Fruit fly (Drosophila melanogaster) whole organism, embryonic: ENCODE measurements around the gene CG15696.

ENCODE experiments used
- CG10321 ChIP-seq: fragments of 200-800 bp; sonication (Bioruptor generic); IDR thresholded peaks from 2 replicates; pipeline ENCODE4 v1.3.6; 2022; ENCODE audit warnings: missing biosample characterization, missing genetic modification characterization
- CG11695 ChIP-seq: fragments of 200-800 bp; sonication (Bioruptor generic); IDR thresholded peaks from 3 replicates; pipeline ENCODE4 v1.3.6; 2022; ENCODE audit warnings: missing biosample characterization, missing genetic modification characterization
- CG12236 ChIP-seq: fragments of 200-800 bp; sonication (Bioruptor generic); optimal IDR thresholded peaks from 2 replicates; lab custom pipeline; 2016; ENCODE audit warnings: missing biosample characterization, missing genetic modification characterization
- CG1603 ChIP-seq: fragments of 200-800 bp; sonication (Bioruptor generic); optimal IDR thresholded peaks from 2 replicates; lab custom pipeline; 2019; ENCODE audit warnings: missing biosample characterization, mild to moderate bottlenecking, missing genetic modification characterization, moderate library complexity
- CG17186 ChIP-seq: fragments of 200-800 bp; sonication (Bioruptor generic); optimal IDR thresholded peaks from 3 replicates; lab custom pipeline; 2017; ENCODE audit warnings: missing biosample characterization, missing genetic modification reagents, missing genetic modification characterization
- CG1832 ChIP-seq: fragments of 200-800 bp; sonication (Bioruptor generic); optimal IDR thresholded peaks from 2 replicates; lab custom pipeline; 2017; ENCODE audit warnings: missing biosample characterization, mild to moderate bottlenecking, missing genetic modification characterization, inconsistent platforms
- CG2875 ChIP-seq: fragments of 200-800 bp; sonication (Bioruptor generic); optimal IDR thresholded peaks from 2 replicates; lab custom pipeline; 2017; ENCODE audit warnings: missing biosample characterization, mild to moderate bottlenecking, missing genetic modification characterization, missing genetic modification reagents
- CG30020 ChIP-seq: fragments of 200-800 bp; optimal IDR thresholded peaks from 2 replicates; lab custom pipeline; 2019; ENCODE audit warnings: missing biosample characterization, mild to moderate bottlenecking, missing genetic modification characterization, moderate library complexity
- CG4328 ChIP-seq: fragments of 200-800 bp; sonication (Bioruptor generic); optimal IDR thresholded peaks from 3 replicates; lab custom pipeline; 2017; ENCODE audit warnings: missing biosample characterization, missing genetic modification reagents, missing genetic modification characterization
- CG4617 ChIP-seq: fragments of 200-800 bp; sonication (Bioruptor generic); optimal IDR thresholded peaks from 3 replicates; lab custom pipeline; 2016; ENCODE audit warnings: missing biosample characterization, missing genetic modification characterization, borderline replicate concordance
- CG4730 ChIP-seq: fragments of 200-800 bp; sonication (Bioruptor generic); IDR thresholded peaks from 2 replicates; pipeline ENCODE4 v1.3.6; 2022; ENCODE audit warnings: missing biosample characterization, missing genetic modification characterization
- CG6689 ChIP-seq: fragments of 200-800 bp; sonication (Bioruptor generic); IDR thresholded peaks from 2 replicates; pipeline ENCODE4 v1.3.6; 2022; ENCODE audit warnings: missing biosample characterization, missing genetic modification characterization
- CG6791 ChIP-seq: fragments of 200-800 bp; sonication (Bioruptor generic); IDR thresholded peaks from 3 replicates; pipeline ENCODE4 v1.3.6; 2022; ENCODE audit warnings: missing biosample characterization, missing genetic modification characterization; ENCODE audit not compliant: partially characterized antibody
- CG8924 ChIP-seq: fragments of 200-800 bp; optimal IDR thresholded peaks from 3 replicates; lab custom pipeline; 2019; ENCODE audit warnings: missing biosample characterization, mild to moderate bottlenecking, missing genetic modification characterization, moderate library complexity
- CG9215 ChIP-seq: fragments of 200-800 bp; sonication (Bioruptor generic); IDR thresholded peaks from 2 replicates; pipeline ENCODE4 v1.3.6; 2022; ENCODE audit warnings: missing biosample characterization, missing genetic modification characterization
- CG9609 ChIP-seq: fragments of 200-800 bp; sonication (Bioruptor generic); optimal IDR thresholded peaks from 3 replicates; lab custom pipeline; 2016; ENCODE audit warnings: missing biosample characterization, missing genetic modification characterization
- CTCF ChIP-seq: fragments of 200-800 bp; sonication (Bioruptor generic); optimal IDR thresholded peaks from 2 replicates; lab custom pipeline; 2017; ENCODE audit warnings: missing biosample characterization, mild to moderate bottlenecking, missing genetic modification characterization, moderate library complexity
- Doc3 ChIP-seq: fragments of 200-800 bp; sonication (Bioruptor generic); IDR thresholded peaks from 3 replicates; pipeline ENCODE4 v1.3.6; 2022; ENCODE audit warnings: missing biosample characterization, missing genetic modification characterization; ENCODE audit not compliant: partially characterized antibody
- Dp ChIP-seq: fragments of 200-800 bp; sonication (Bioruptor generic); optimal IDR thresholded peaks from 2 replicates; lab custom pipeline; 2018; ENCODE audit warnings: missing biosample characterization, mild to moderate bottlenecking, missing genetic modification characterization, moderate library complexity
- Drgx ChIP-seq: fragments of 200-800 bp; sonication (Bioruptor generic); IDR thresholded peaks from 2 replicates; pipeline ENCODE4 v1.3.6; 2022; ENCODE audit warnings: missing biosample characterization, missing genetic modification characterization
- HLHmδ ChIP-seq: fragments of 200-800 bp; sonication (Bioruptor generic); optimal IDR thresholded peaks from 2 replicates; lab custom pipeline; 2018; ENCODE audit warnings: missing biosample characterization, mild to moderate bottlenecking, missing genetic modification characterization, moderate library complexity
- Hey ChIP-seq: fragments of 200-800 bp; sonication (Bioruptor generic); optimal IDR thresholded peaks from 3 replicates; lab custom pipeline; 2018; ENCODE audit warnings: missing biosample characterization, mild to moderate bottlenecking, missing genetic modification characterization
- Hr39 ChIP-seq: fragments of >200 bp; optimal IDR thresholded peaks from 2 replicates; lab custom pipeline; 2017
- Jarid2 ChIP-seq: fragments of 200-800 bp; sonication (Bioruptor generic); optimal IDR thresholded peaks from 3 replicates; lab custom pipeline; 2017; ENCODE audit warnings: mild to moderate bottlenecking, missing biosample characterization, missing genetic modification reagents, missing genetic modification characterization
- Lim3 ChIP-seq: fragments of 200-800 bp; sonication (Bioruptor generic); IDR thresholded peaks from 2 replicates; pipeline ENCODE4 v1.3.6; 2022; ENCODE audit warnings: missing biosample characterization, missing genetic modification characterization
- Nf-YB ChIP-seq: fragments of 200-800 bp; sonication (Bioruptor generic); optimal IDR thresholded peaks from 3 replicates; lab custom pipeline; 2019; ENCODE audit warnings: missing biosample characterization, mild to moderate bottlenecking, missing genetic modification characterization, moderate library complexity
- Nf-YC ChIP-seq: fragments of 200-800 bp; optimal IDR thresholded peaks from 3 replicates; lab custom pipeline; 2019; ENCODE audit warnings: missing biosample characterization, mild to moderate bottlenecking, missing genetic modification characterization, moderate library complexity
- Ptx1 ChIP-seq: fragments of 200-800 bp; sonication (Bioruptor generic); IDR thresholded peaks from 2 replicates; pipeline ENCODE4 v1.3.6; 2022; ENCODE audit warnings: missing biosample characterization, missing genetic modification characterization
- Six4 ChIP-seq: fragments of 200-800 bp; sonication (Bioruptor generic); optimal IDR thresholded peaks from 2 replicates; lab custom pipeline; 2016; ENCODE audit warnings: missing biosample characterization, missing genetic modification characterization
- Sry-δ ChIP-seq: fragments of 200-800 bp; sonication (Bioruptor generic); optimal IDR thresholded peaks from 2 replicates; lab custom pipeline; 2016; ENCODE audit warnings: missing biosample characterization, missing genetic modification characterization
- bbx ChIP-seq: fragments of 200-800 bp; sonication (Bioruptor generic); IDR thresholded peaks from 2 replicates; pipeline ENCODE4 v1.3.6; 2022; ENCODE audit warnings: missing biosample characterization, missing genetic modification characterization; ENCODE audit not compliant: partially characterized antibody
- cato ChIP-seq: fragments of 200-800 bp; sonication (Bioruptor generic); optimal IDR thresholded peaks from 2 replicates; lab custom pipeline; 2016; ENCODE audit warnings: missing biosample characterization, missing genetic modification characterization, borderline replicate concordance
- eve ChIP-seq, 2 experiments: fragments of >200 bp; optimal IDR thresholded peaks; 2 replicates each; lab custom pipeline; 2017; ENCODE audit warnings: missing biosample characterization in 2 of 2, missing genetic modification characterization in 2 of 2
- ewg ChIP-seq: fragments of 200-800 bp; sonication (Bioruptor generic); optimal IDR thresholded peaks from 3 replicates; lab custom pipeline; 2017; ENCODE audit warnings: mild to moderate bottlenecking, missing biosample characterization, missing genetic modification reagents, missing genetic modification characterization
- hbn ChIP-seq: fragments of 200-800 bp; sonication (Bioruptor generic); IDR thresholded peaks from 2 replicates; pipeline ENCODE4 v1.3.6; 2022; ENCODE audit warnings: missing biosample characterization, missing genetic modification characterization; ENCODE audit not compliant: partially characterized antibody
- jing ChIP-seq: fragments of 200-800 bp; sonication (Bioruptor generic); optimal IDR thresholded peaks from 2 replicates; lab custom pipeline; 2018; ENCODE audit warnings: missing biosample characterization, mild to moderate bottlenecking, missing genetic modification characterization
- knrl ChIP-seq: fragments of 200-800 bp; sonication (Bioruptor generic); IDR thresholded peaks from 3 replicates; pipeline ENCODE4 v1.3.6; 2022; ENCODE audit warnings: missing biosample characterization, missing genetic modification characterization; ENCODE audit not compliant: partially characterized antibody
- peb ChIP-seq: fragments of 200-800 bp; sonication (Bioruptor generic); IDR thresholded peaks from 2 replicates; pipeline ENCODE4 v1.3.6; 2022; ENCODE audit warnings: missing biosample characterization, missing genetic modification characterization
- pfk ChIP-seq: fragments of 200-800 bp; sonication (Bioruptor generic); optimal IDR thresholded peaks from 2 replicates; lab custom pipeline; 2018; ENCODE audit warnings: missing biosample characterization, mild to moderate bottlenecking, missing genetic modification characterization, moderate library complexity
- pita ChIP-seq: fragments of 200-800 bp; sonication (Bioruptor generic); optimal IDR thresholded peaks from 2 replicates; lab custom pipeline; 2017; ENCODE audit warnings: missing biosample characterization, mild to moderate bottlenecking, missing genetic modification characterization
- pnt ChIP-seq: fragments of 200-800 bp; sonication (Bioruptor generic); optimal IDR thresholded peaks from 3 replicates; lab custom pipeline; 2016; ENCODE audit warnings: missing biosample characterization, missing genetic modification characterization
- psq ChIP-seq: fragments of 200-800 bp; sonication (Bioruptor generic); optimal IDR thresholded peaks from 2 replicates; lab custom pipeline; 2017; ENCODE audit warnings: missing biosample characterization, missing genetic modification characterization
- pzg ChIP-seq: fragments of 200-800 bp; sonication (Bioruptor generic); optimal IDR thresholded peaks from 3 replicates; lab custom pipeline; 2018; ENCODE audit warnings: missing biosample characterization, mild to moderate bottlenecking, missing genetic modification characterization, moderate library complexity
- seq ChIP-seq: fragments of 200-800 bp; sonication (Bioruptor generic); IDR thresholded peaks from 2 replicates; pipeline ENCODE4 v1.3.6; 2022; ENCODE audit warnings: missing biosample characterization, missing genetic modification characterization
- sna ChIP-seq: fragments of 200-800 bp; sonication (Bioruptor generic); IDR thresholded peaks from 2 replicates; pipeline ENCODE4 v1.3.6; 2022; ENCODE audit warnings: missing biosample characterization, missing genetic modification characterization; ENCODE audit not compliant: partially characterized antibody
- stwl ChIP-seq: fragments of 200-800 bp; sonication (Bioruptor generic); optimal IDR thresholded peaks from 3 replicates; lab custom pipeline; 2018; ENCODE audit warnings: missing biosample characterization, mild to moderate bottlenecking, missing genetic modification characterization, moderate library complexity
- unc-4 ChIP-seq: fragments of 200-800 bp; sonication (Bioruptor generic); IDR thresholded peaks from 2 replicates; pipeline ENCODE4 v1.3.6; 2022; ENCODE audit warnings: missing biosample characterization, missing genetic modification characterization; ENCODE audit not compliant: partially characterized antibody
- zen ChIP-seq: fragments of 200-800 bp; sonication (Bioruptor generic); optimal IDR thresholded peaks from 3 replicates; lab custom pipeline; 2018; ENCODE audit warnings: missing biosample characterization, mild to moderate bottlenecking, missing genetic modification characterization, moderate library complexity

The CG15696 gene

dm6 chr3R:20846768-20847167, at the start of gene CG15696:
TSS of gene CG15696 (plus strand) at chr3R:20847068.
- no peak for TF ChIP-seq pfk
- peak; percentile 3 for TF ChIP-seq zen (tag; lab: Kevin White, UChicago)
- peak; percentile 12 for TF ChIP-seq CG1832 (GFP tag; lab: Kevin White, UChicago)
- TF ChIP-seq Nf-YC (tag; lab: Kevin White, UChicago), result peak; percentile 40
- peak; percentile 50 for TF ChIP-seq CG10321 (GFP tag; lab: Robert Waterston, UW)
- TF ChIP-seq Nf-YB, result peak; percentile 70
- no peak for TF ChIP-seq CG30020 (tag; lab: Kevin White, UChicago)

- TF ChIP-seq Hr39 (lab: Kevin White, UChicago), result peak; percentile 88
- TF ChIP-seq ewg (GFP tag; lab: Kevin White, UChicago), result no peak
- TF ChIP-seq Hey (tag; lab: Kevin White, UChicago), result peak; percentile 5
Observed at dm6 chr3R:20802253-20802652, 44.6 kb upstream of the CG15696 start.

dm6 chr3R:20816008-20816407, 30.9 kb upstream of the CG15696 start, which contains the start of gene Fancd2:
TSS of gene Fancd2 (minus strand) at chr3R:20816190.
- TF ChIP-seq hbn (GFP tag; lab: Robert Waterston, UW) (peak; percentile 48; the same call in 1 of the 2 replicates), CG12236 (GFP tag; lab: Kevin White, UChicago) (no peak), HLHmδ (GFP tag; lab: Kevin White, UChicago) (no peak), knrl (GFP tag; lab: Robert Waterston, UW) (peak; percentile 70), CG17186 (peak; percentile 37), Jarid2 (no peak), CG9609 (GFP tag; lab: Kevin White, UChicago) (no peak), CG1603 (tag; lab: Kevin White, UChicago) (no peak), Sry-δ (GFP tag; lab: Kevin White, UChicago) (peak; percentile 41), pnt (GFP tag; lab: Kevin White, UChicago) (no peak), Drgx (GFP tag; lab: Robert Waterston, UW) (no peak), CG11695 (GFP tag; lab: Robert Waterston, UW) (no peak), CG8924 (no peak), psq (no peak), CG4730 (no peak), pzg (GFP tag; lab: Kevin White, UChicago) (peak; percentile 64), CTCF (GFP tag; lab: Kevin White, UChicago) (peak; percentile 10), Ptx1 (GFP tag; lab: Robert Waterston, UW) (no peak), CG4328 (GFP tag; lab: Kevin White, UChicago) (no peak), Lim3 (GFP tag; lab: Robert Waterston, UW) (no peak), unc-4 (GFP tag; lab: Robert Waterston, UW) (peak; percentile 63), sna (peak; percentile 58; the same call in 1 of the 2 replicates), peb (GFP tag; lab: Robert Waterston, UW) (no peak), stwl (tag; lab: Kevin White, UChicago) (peak; percentile 91), bbx (GFP tag; lab: Robert Waterston, UW) (peak; percentile 56; the same call in 1 of the 2 replicates), Dp (peak; percentile 89), Doc3 (GFP tag; lab: Robert Waterston, UW) (0 out of 3 replicates have a peak, but pooled peaks have one; percentile 27), CG6689 (GFP tag; lab: Robert Waterston, UW) (no peak), seq (GFP tag; lab: Robert Waterston, UW) (no peak), Six4 (GFP tag; lab: Kevin White, UChicago) (no peak), CG2875 (GFP tag; lab: Kevin White, UChicago) (no peak), CG4617 (GFP tag; lab: Kevin White, UChicago) (no peak), eve (GFP tag; optimal IDR thresholded peaks at IDR 0.05; lab: Kevin White, UChicago) (no peak), jing (GFP tag; lab: Kevin White, UChicago) (no peak), pita (peak; percentile 54), CG6791 (GFP tag; lab: Robert Waterston, UW) (no peak), cato (GFP tag; lab: Kevin White, UChicago) (no peak), CG9215 (GFP tag; lab: Robert Waterston, UW) (no peak)
